Fruit fly (Drosophila melanogaster) whole organism, pupa: ENCODE data around the gene CG3339.

Source experiments
- CG10348 ChIP-seq: fragments of 200-800 bp; sonication (Bioruptor generic); IDR thresholded peaks from 2 replicates; pipeline ENCODE4 v1.3.6; 2022; ENCODE audit warnings: missing biosample characterization, missing genetic modification characterization
- CG12605 ChIP-seq: fragments of 200-800 bp; sonication (Bioruptor generic); IDR thresholded peaks from 2 replicates; pipeline ENCODE4 v1.3.6; 2022; ENCODE audit warnings: missing biosample characterization, missing genetic modification characterization
- CG13204 ChIP-seq: fragments of 200-800 bp; sonication (Bioruptor generic); optimal IDR thresholded peaks from 2 replicates; lab custom pipeline; 2018; ENCODE audit warnings: missing biosample characterization, mild to moderate bottlenecking, missing genetic modification characterization, moderate library complexity
- CG14655 ChIP-seq: fragments of 200-800 bp; sonication (Bioruptor generic); optimal IDR thresholded peaks from 3 replicates; lab custom pipeline; 2017; ENCODE audit warnings: mild to moderate bottlenecking, missing biosample characterization, missing genetic modification reagents, missing genetic modification characterization
- CG15710 ChIP-seq: fragments of 200-800 bp; sonication (Bioruptor generic); optimal IDR thresholded peaks from 2 replicates; lab custom pipeline; 2018; ENCODE audit warnings: missing biosample characterization, mild to moderate bottlenecking, missing genetic modification characterization, moderate library complexity
- CG17806 ChIP-seq: fragments of 200-800 bp; sonication (Bioruptor generic); optimal IDR thresholded peaks from 2 replicates; lab custom pipeline; 2018; ENCODE audit warnings: missing biosample characterization, mild to moderate bottlenecking, missing genetic modification characterization, moderate library complexity
- CG32121 ChIP-seq: fragments of 200-800 bp; sonication (Bioruptor generic); IDR thresholded peaks from 2 replicates; pipeline ENCODE4 v1.3.6; 2022; ENCODE audit warnings: missing biosample characterization, missing genetic modification characterization
- CG34367 ChIP-seq: fragments of 200-800 bp; sonication (Bioruptor generic); optimal IDR thresholded peaks from 2 replicates; lab custom pipeline; 2018; ENCODE audit warnings: missing biosample characterization, mild to moderate bottlenecking, missing genetic modification characterization
- CG4496 ChIP-seq: fragments of 200-800 bp; sonication (Bioruptor generic); IDR thresholded peaks from 3 replicates; pipeline ENCODE4 v1.3.6; 2022; ENCODE audit warnings: missing biosample characterization, missing genetic modification characterization
- CG8159 ChIP-seq: fragments of 200-800 bp; sonication (Bioruptor generic); optimal IDR thresholded peaks from 3 replicates; lab custom pipeline; 2018; ENCODE audit warnings: missing biosample characterization, mild to moderate bottlenecking, missing genetic modification characterization, moderate library complexity
- CG8301 ChIP-seq: fragments of 200-800 bp; sonication (Bioruptor generic); optimal IDR thresholded peaks from 2 replicates; lab custom pipeline; 2018; ENCODE audit warnings: missing biosample characterization, mild to moderate bottlenecking, missing genetic modification characterization
- CG9948 ChIP-seq: fragments of 200-800 bp; sonication (Bioruptor generic); optimal IDR thresholded peaks from 2 replicates; lab custom pipeline; 2018; ENCODE audit warnings: missing biosample characterization, mild to moderate bottlenecking, missing genetic modification characterization, moderate library complexity
- D1 ChIP-seq: fragments of 200-800 bp; sonication (Bioruptor generic); optimal IDR thresholded peaks from 2 replicates; lab custom pipeline; 2018; ENCODE audit warnings: missing biosample characterization, mild to moderate bottlenecking, missing genetic modification characterization, moderate library complexity
- EcR ChIP-seq: fragments of 200-800 bp; sonication (Bioruptor generic); optimal IDR thresholded peaks from 3 replicates; lab custom pipeline; 2019; ENCODE audit warnings: missing biosample characterization, missing genetic modification characterization, mild to moderate bottlenecking, moderate library complexity, missing genetic modification reagents
- Ets98B ChIP-seq: fragments of 200-800 bp; sonication (Bioruptor generic); IDR thresholded peaks from 2 replicates; pipeline ENCODE4 v1.3.6; 2022; ENCODE audit warnings: missing biosample characterization, missing genetic modification characterization
- Pif1A ChIP-seq: fragments of 200-800 bp; sonication (Bioruptor generic); optimal IDR thresholded peaks from 3 replicates; lab custom pipeline; 2016; ENCODE audit warnings: missing biosample characterization, missing genetic modification characterization
- Pif1B ChIP-seq: fragments of 200-800 bp; sonication (Bioruptor generic); optimal IDR thresholded peaks from 3 replicates; lab custom pipeline; 2016; ENCODE audit warnings: missing biosample characterization, missing genetic modification characterization
- Snoo ChIP-seq: fragments of 200-800 bp; sonication (Bioruptor generic); optimal IDR thresholded peaks from 3 replicates; lab custom pipeline; 2017; ENCODE audit warnings: missing biosample characterization, mild to moderate bottlenecking, missing genetic modification characterization, inconsistent platforms
- fd96Ca ChIP-seq: fragments of 200-800 bp; sonication (Bioruptor generic); IDR thresholded peaks from 3 replicates; pipeline ENCODE4 v1.3.6; 2022; ENCODE audit warnings: missing biosample characterization, missing genetic modification characterization
- gl ChIP-seq: fragments of 200-800 bp; sonication (Bioruptor generic); optimal IDR thresholded peaks from 2 replicates; lab custom pipeline; 2018; ENCODE audit warnings: missing biosample characterization, mild to moderate bottlenecking, missing genetic modification characterization
- rn ChIP-seq: fragments of 200-800 bp; sonication (Bioruptor generic); IDR thresholded peaks from 2 replicates; pipeline ENCODE4 v1.3.6; 2022; ENCODE audit warnings: missing biosample characterization, missing genetic modification characterization

The CG3339 gene

dm6 chr3R:27281811-27282131, 40.4 kb downstream of the CG3339 start:
- TF ChIP-seq D1 (tag; lab: Kevin White, UChicago): no peak
- TF ChIP-seq CG15710 (tag; lab: Kevin White, UChicago): no peak

- peak; percentile 92 for TF ChIP-seq CG13204
- peak; percentile 99 for TF ChIP-seq fd96Ca (GFP tag; lab: Robert Waterston, UW)
- peak; percentile 97 for TF ChIP-seq CG8159 (tag; lab: Kevin White, UChicago)
- TF ChIP-seq CG9948 (tag; lab: Kevin White, UChicago): peak; percentile 97
- peak; percentile 96 for TF ChIP-seq CG15710 (tag; lab: Kevin White, UChicago)
- peak; percentile 98 for TF ChIP-seq CG17806 (tag; lab: Kevin White, UChicago)
- peak; percentile 96 for TF ChIP-seq Snoo (tag; lab: Kevin White, UChicago)
- TF ChIP-seq Ets98B (GFP tag; lab: Robert Waterston, UW): peak; percentile 98
- peak; percentile 97 for TF ChIP-seq CG12605
- peak; percentile 94 for TF ChIP-seq rn (GFP tag; lab: Robert Waterston, UW)
- TF ChIP-seq CG8301 (tag; lab: Kevin White, UChicago): peak; percentile 97
- peak; percentile 36 for TF ChIP-seq EcR (GFP tag; lab: Kevin White, UChicago)
- peak; percentile 98 for TF ChIP-seq Pif1A (GFP tag; lab: Kevin White, UChicago)
- TF ChIP-seq CG34367 (tag; lab: Kevin White, UChicago): peak; percentile 98
- peak; percentile 98 for TF ChIP-seq Pif1B (GFP tag; lab: Kevin White, UChicago)
- TF ChIP-seq CG32121 (GFP tag; lab: Robert Waterston, UW): peak; percentile 97
- TF ChIP-seq CG10348: peak; percentile 96
- TF ChIP-seq CG14655 (GFP tag; lab: Kevin White, UChicago): peak; percentile 97
- TF ChIP-seq CG4496: peak; percentile 99
- peak; percentile 94 for TF ChIP-seq gl
- TF ChIP-seq D1 (tag; lab: Kevin White, UChicago): no peak
These were observed 40.9 kb downstream of the CG3339 start for dm6 chr3R:27281022-27281810.

dm6 chr3R:27279478-27279877, 42.6 kb downstream of the CG3339 start:
- TF ChIP-seq CG12605: peak; percentile 75
- no peak for TF ChIP-seq Pif1B (GFP tag; lab: Kevin White, UChicago)

dm6 chr3R:27274533-27275447, 47.3 kb downstream of the CG3339 start, which contains the start of gene CG5938:
Gene CG5938 (plus strand): TSS chr3R:27274794.
- TF ChIP-seq CG32121 (GFP tag; lab: Robert Waterston, UW) (no peak), Ets98B (GFP tag; lab: Robert Waterston, UW) (peak; percentile 49; the same call in 1 of the 2 replicates), CG10348 (no peak), CG14655 (GFP tag; lab: Kevin White, UChicago) (peak; percentile 18), CG8301 (tag; lab: Kevin White, UChicago) (peak; percentile 22), CG4496 (peak; percentile 64; the same call in 2 of the 3 replicates), D1 (tag; lab: Kevin White, UChicago) (no peak), Snoo (tag; lab: Kevin White, UChicago) (peak; percentile 1), CG15710 (tag; lab: Kevin White, UChicago) (no peak), fd96Ca (GFP tag; lab: Robert Waterston, UW) (peak; percentile 63), rn (GFP tag; lab: Robert Waterston, UW) (peak; percentile 21; the same call in 1 of the 2 replicates), CG9948 (tag; lab: Kevin White, UChicago) (no peak), CG17806 (tag; lab: Kevin White, UChicago) (no peak), gl (peak; percentile 37), CG13204 (peak; percentile 19), CG12605 (no peak; the same call in 1 of the 2 replicates), Pif1A (GFP tag; lab: Kevin White, UChicago) (peak; percentile 17), Pif1B (GFP tag; lab: Kevin White, UChicago) (peak; percentile 41), CG34367 (tag; lab: Kevin White, UChicago) (peak; percentile 34), CG8159 (tag; lab: Kevin White, UChicago) (peak; percentile 15), EcR (GFP tag; lab: Kevin White, UChicago) (peak; percentile 19)

- peak; percentile 59; the same call in 1 of the 3 replicates for TF ChIP-seq CG4496
- TF ChIP-seq Ets98B (GFP tag; lab: Robert Waterston, UW): peak; percentile 31; the same call in 1 of the 2 replicates
- no peak for TF ChIP-seq CG14655 (GFP tag; lab: Kevin White, UChicago)
- TF ChIP-seq gl: no peak
- TF ChIP-seq, all 21 proteins: peak for 2
These were observed 48.7 kb downstream of the CG3339 start, which contains the start of gene CG5934 for dm6 chr3R:27273118-27274062. Gene CG5934 (plus strand): TSS chr3R:27273705.
